Fruit fly (Drosophila melanogaster) whole organism, wandering third instar larva: Measurements from ENCODE around the gene CG15210.

ENCODE experiments used
- Abd-B ChIP-seq: fragments of >200 bp; optimal IDR thresholded peaks from 2 replicates; lab custom pipeline; 2017; ENCODE audit warnings: missing biosample characterization, missing genetic modification characterization
- CG32264 ChIP-seq: fragments of 200-800 bp; sonication (Bioruptor generic); optimal IDR thresholded peaks from 2 replicates; lab custom pipeline; 2016; ENCODE audit warnings: missing biosample characterization, missing genetic modification characterization
- CG9705 ChIP-seq: fragments of 200-800 bp; sonication (Bioruptor generic); optimal IDR thresholded peaks from 2 replicates; lab custom pipeline; 2018; ENCODE audit warnings: missing biosample characterization, mild to moderate bottlenecking, missing genetic modification characterization
- CrebA ChIP-seq: fragments of 200-800 bp; sonication (Bioruptor generic); optimal IDR thresholded peaks from 2 replicates; lab custom pipeline; 2016; ENCODE audit warnings: missing biosample characterization, mild to moderate bottlenecking, missing genetic modification characterization, borderline replicate concordance
- Dfd ChIP-seq: fragments of >200 bp; optimal IDR thresholded peaks from 2 replicates; lab custom pipeline; 2017; ENCODE audit warnings: missing biosample characterization, missing genetic modification characterization
- Dif ChIP-seq: fragments of 200-275, 200-300 bp; sonication (Bioruptor generic); optimal IDR thresholded peaks from 2 replicates; lab custom pipeline; 2018; ENCODE audit warnings: missing biosample characterization, missing genetic modification characterization; ENCODE audit not compliant: partially characterized antibody
- GATAd ChIP-seq: sonication (Bioruptor generic); optimal IDR thresholded peaks from 2 replicates; lab custom pipeline; 2016; ENCODE audit warnings: missing biosample characterization, missing genetic modification characterization
- HLH106 ChIP-seq: fragments of 200-800 bp; optimal IDR thresholded peaks from 3 replicates; lab custom pipeline; 2019; ENCODE audit warnings: missing biosample characterization, mild to moderate bottlenecking, missing genetic modification characterization, moderate library complexity
- Hnf4 ChIP-seq: fragments of 200-800 bp; sonication (Bioruptor generic); optimal IDR thresholded peaks from 2 replicates; lab custom pipeline; 2016; ENCODE audit warnings: missing biosample characterization, mild to moderate bottlenecking, missing genetic modification characterization
- Hr83 ChIP-seq: fragments of 200-300 bp; sonication (Bioruptor generic); optimal IDR thresholded peaks from 2 replicates; lab custom pipeline; 2016; ENCODE audit warnings: missing biosample characterization, mild to moderate bottlenecking, missing genetic modification characterization, moderate library complexity; ENCODE audit not compliant: poor library complexity, severe bottlenecking
- Jra ChIP-seq: sonication (Bioruptor generic); optimal IDR thresholded peaks from 2 replicates; lab custom pipeline; 2016; ENCODE audit warnings: missing biosample characterization, missing genetic modification characterization
- Mio ChIP-seq: sonication (Bioruptor generic); optimal IDR thresholded peaks from 2 replicates; lab custom pipeline; 2016; ENCODE audit warnings: missing biosample characterization, missing genetic modification characterization
- Myc ChIP-seq: fragments of >200 bp; optimal IDR thresholded peaks from 2 replicates; lab custom pipeline; 2017
- N ChIP-seq: fragments of >200 bp; optimal IDR thresholded peaks from 2 replicates; lab custom pipeline; 2018; ENCODE audit warnings: missing biosample characterization, missing external identifiers, missing genetic modification characterization
- OdsH ChIP-seq: fragments of 200-800 bp; sonication (Bioruptor generic); optimal IDR thresholded peaks from 2 replicates; lab custom pipeline; 2016; ENCODE audit warnings: missing biosample characterization, mild to moderate bottlenecking, missing genetic modification characterization
- Rel ChIP-seq, 2 experiments: fragments of 200-800 bp; sonication (Bioruptor generic) in 1 of 2; optimal IDR thresholded peaks; 2 replicates in 1 of 2; 3 replicates in 1 of 2; lab custom pipeline; 2016 to 2019; ENCODE audit warnings: mild to moderate bottlenecking in 2 of 2, missing biosample characterization in 2 of 2, missing genetic modification characterization in 2 of 2, moderate library complexity in 1 of 2
- Sp1 ChIP-seq: fragments of 200-800 bp; sonication (Bioruptor generic); optimal IDR thresholded peaks from 3 replicates; lab custom pipeline; 2019; ENCODE audit warnings: missing biosample characterization, mild to moderate bottlenecking, missing genetic modification characterization, moderate library complexity
- Vsx2 ChIP-seq: fragments of 200-300, 225-300 bp; sonication (Bioruptor generic); optimal IDR thresholded peaks from 2 replicates; lab custom pipeline; 2018; ENCODE audit warnings: missing biosample characterization, missing genetic modification characterization; ENCODE audit not compliant: partially characterized antibody
- brk ChIP-seq: fragments of 200-800 bp; sonication (Bioruptor generic); optimal IDR thresholded peaks from 2 replicates; lab custom pipeline; 2016; ENCODE audit warnings: missing biosample characterization, mild to moderate bottlenecking, missing genetic modification characterization
- dl ChIP-seq, 2 experiments: fragments of 175-275, 200-275 bp in 1 of 2; fragments of 200-275 bp in 1 of 2; sonication (Bioruptor generic); optimal IDR thresholded peaks; lab custom pipeline; 2018; ENCODE audit warnings: mild to moderate bottlenecking in 2 of 2, missing biosample characterization in 2 of 2, missing genetic modification characterization in 2 of 2, moderate library complexity in 2 of 2; ENCODE audit not compliant: partially characterized antibody in 2 of 2, insufficient read depth in 1 of 2
- dmrt93B ChIP-seq: fragments of 200-800 bp; sonication (Bioruptor generic); optimal IDR thresholded peaks from 2 replicates; lab custom pipeline; 2018; ENCODE audit warnings: missing biosample characterization, mild to moderate bottlenecking, missing genetic modification characterization
- dsf ChIP-seq: sonication (Bioruptor generic); optimal IDR thresholded peaks from 2 replicates; lab custom pipeline; 2016; ENCODE audit warnings: missing biosample characterization, missing genetic modification characterization, borderline replicate concordance
- ey ChIP-seq: fragments of 200-800 bp; sonication (Bioruptor generic); optimal IDR thresholded peaks from 2 replicates; lab custom pipeline; 2016; ENCODE audit warnings: missing biosample characterization, missing genetic modification characterization
- fru ChIP-seq: fragments of 200-800 bp; sonication (Bioruptor generic); optimal IDR thresholded peaks from 3 replicates; lab custom pipeline; 2016; ENCODE audit warnings: missing biosample characterization, mild to moderate bottlenecking, missing genetic modification characterization
- h ChIP-seq: fragments of 200-800 bp; sonication (Bioruptor generic); optimal IDR thresholded peaks from 3 replicates; lab custom pipeline; 2016; ENCODE audit warnings: missing biosample characterization, mild to moderate bottlenecking, missing genetic modification characterization
- jim ChIP-seq: fragments of 175-275, 200-325 bp; sonication (Bioruptor generic); optimal IDR thresholded peaks from 2 replicates; lab custom pipeline; 2016; ENCODE audit warnings: missing biosample characterization, mild to moderate bottlenecking, missing genetic modification characterization
- lola ChIP-seq: fragments of >200 bp; optimal IDR thresholded peaks from 2 replicates; lab custom pipeline; 2017; ENCODE audit warnings: missing biosample characterization, missing genetic modification characterization
- pan ChIP-seq: fragments of >200 bp; optimal IDR thresholded peaks from 2 replicates; lab custom pipeline; 2017
- psq ChIP-seq: fragments of 200-800 bp; sonication (Bioruptor generic); optimal IDR thresholded peaks from 3 replicates; lab custom pipeline; 2017; ENCODE audit warnings: missing biosample characterization, mild to moderate bottlenecking, missing genetic modification characterization, moderate library complexity
- rgr ChIP-seq: fragments of 200-800 bp; sonication (Bioruptor generic); optimal IDR thresholded peaks from 3 replicates; lab custom pipeline; 2016; ENCODE audit warnings: missing biosample characterization, mild to moderate bottlenecking, missing genetic modification characterization
- sv ChIP-seq: fragments of 200-800 bp; sonication (Bioruptor generic); optimal IDR thresholded peaks from 3 replicates; lab custom pipeline; 2016; ENCODE audit warnings: missing biosample characterization, missing genetic modification characterization
- tai ChIP-seq: sonication (Bioruptor generic); optimal IDR thresholded peaks from 2 replicates; lab custom pipeline; 2016; ENCODE audit warnings: missing biosample characterization, missing genetic modification characterization
- usp ChIP-seq: fragments of >200 bp; optimal IDR thresholded peaks from 2 replicates; lab custom pipeline; 2017; ENCODE audit warnings: missing biosample characterization, missing genetic modification characterization
- woc ChIP-seq: sonication (Bioruptor generic); optimal IDR thresholded peaks from 2 replicates; lab custom pipeline; 2016; ENCODE audit warnings: missing biosample characterization, mild to moderate bottlenecking, missing genetic modification characterization

CG15210 gene

dm6 chrX:10805651-10806191 lies 33.3 kb upstream of the CG15210 start (continued):
- TF ChIP-seq usp (GFP tag; lab: Kevin White, UChicago), result no peak
- no peak for TF ChIP-seq dsf (GFP tag; lab: Kevin White, UChicago)
- no peak for TF ChIP-seq ey (GFP tag; lab: Kevin White, UChicago)
- TF ChIP-seq HLH106 (tag; lab: Kevin White, UChicago), result peak; percentile 7
- peak; percentile 93 for TF ChIP-seq CrebA (GFP tag; lab: Kevin White, UChicago)
- TF ChIP-seq OdsH (GFP tag; lab: Kevin White, UChicago), result peak; percentile 11
- TF ChIP-seq Sp1 (GFP tag; lab: Kevin White, UChicago), result peak; percentile 86

- TF ChIP-seq Mio (GFP tag; lab: Kevin White, UChicago) (no peak), Myc (lab: Kevin White, UChicago) (no peak), Dif (GFP tag; lab: Kevin White, UChicago) (peak; percentile 73), tai (GFP tag; lab: Kevin White, UChicago) (no peak), Hr83 (GFP tag; lab: Kevin White, UChicago) (no peak), HLH106 (tag; lab: Kevin White, UChicago) (peak; percentile 9), jim (no peak), Abd-B (GFP tag; lab: Kevin White, UChicago) (no peak), CG9705 (GFP tag; lab: Kevin White, UChicago) (no peak), CG32264 (GFP tag; lab: Kevin White, UChicago) (no peak), woc (GFP tag; lab: Kevin White, UChicago) (no peak), dmrt93B (GFP tag; lab: Kevin White, UChicago) (no peak), ey (GFP tag; lab: Kevin White, UChicago) (no peak), Jra (GFP tag; lab: Kevin White, UChicago) (no peak), psq (GFP tag; lab: Kevin White, UChicago) (peak; percentile 45), GATAd (GFP tag; lab: Kevin White, UChicago) (no peak), sv (no peak), h (GFP tag; lab: Kevin White, UChicago) (no peak), N (GFP tag; lab: Kevin White, UChicago) (no peak), Vsx2 (GFP tag; lab: Kevin White, UChicago) (peak; percentile 84), brk (no peak), dsf (GFP tag; lab: Kevin White, UChicago) (no peak), pan (no peak), fru (no peak), OdsH (GFP tag; lab: Kevin White, UChicago) (no peak), Dfd (GFP tag; lab: Kevin White, UChicago) (no peak), CrebA (GFP tag; lab: Kevin White, UChicago) (peak; percentile 15), usp (GFP tag; lab: Kevin White, UChicago) (no peak), rgr (GFP tag; lab: Kevin White, UChicago) (no peak), dl (GFP tag; optimal IDR thresholded peaks at IDR 0.05; lab: Kevin White, UChicago; ENCODE audit: insufficient read depth in 1 of 2, partially characterized antibody in 2 of 2) (peak; percentile 17 to 35), lola (GFP tag; lab: Kevin White, UChicago) (no peak), Rel (GFP tag; optimal IDR thresholded peaks at IDR 0.05; lab: Kevin White, UChicago) (peak; percentile 38), Rel (tag; optimal IDR thresholded peaks at IDR 0.05; lab: Kevin White, UChicago) (peak; percentile 36), Hnf4 (GFP tag; lab: Kevin White, UChicago) (peak; percentile 16)
Observed at dm6 chrX:10806718-10807412, 32.2 kb upstream of the CG15210 start.

DNA sequence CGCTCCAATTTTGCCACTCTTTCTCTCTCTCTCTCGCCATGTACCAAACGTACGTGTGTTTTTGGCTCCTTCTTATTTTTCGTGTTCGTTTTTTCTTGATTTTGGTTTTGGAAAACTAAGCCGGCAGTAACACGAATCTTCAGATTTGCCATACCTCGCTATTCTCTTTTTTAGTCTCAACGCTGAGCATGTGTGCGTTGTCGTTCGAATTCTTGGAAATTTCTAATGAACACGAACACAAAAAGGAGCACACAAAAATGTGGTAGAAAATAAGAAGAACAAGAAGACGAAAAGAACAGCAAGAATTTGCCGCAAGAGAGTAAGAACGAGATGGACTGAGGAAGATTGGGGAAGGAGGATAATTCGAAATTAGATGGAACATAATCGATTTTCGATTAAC lies 30.3 kb upstream of the CG15210 start:
- no peak for TF ChIP-seq dsf (GFP tag; lab: Kevin White, UChicago)
- TF ChIP-seq psq (GFP tag; lab: Kevin White, UChicago), result peak; percentile 54
